Fruit fly (Drosophila melanogaster) whole organism, embryonic: ENCODE data around the gene Obp99c.

Source experiments
- Awh ChIP-seq: fragments of 200-800 bp; sonication (Bioruptor generic); IDR thresholded peaks from 2 replicates; pipeline ENCODE4, ENCODE4 v1.3.6; 2022; ENCODE audit warnings: missing biosample characterization, missing genetic modification characterization
- C15 ChIP-seq: fragments of 200-800 bp; sonication (Bioruptor generic); IDR thresholded peaks from 3 replicates; pipeline ENCODE4 v1.3.6; 2022; ENCODE audit warnings: missing biosample characterization, missing genetic modification characterization
- CG11085 ChIP-seq: fragments of 200-800 bp; sonication (Bioruptor generic); IDR thresholded peaks from 2 replicates; pipeline ENCODE4 v1.3.6; 2022; ENCODE audit warnings: missing biosample characterization, missing genetic modification characterization
- CG11723 ChIP-seq: fragments of 200-800 bp; sonication (Bioruptor generic); optimal IDR thresholded peaks from 2 replicates; lab custom pipeline; 2017; ENCODE audit warnings: missing biosample characterization, mild to moderate bottlenecking, missing genetic modification characterization
- CG12236 ChIP-seq: fragments of 200-800 bp; sonication (Bioruptor generic); optimal IDR thresholded peaks from 2 replicates; lab custom pipeline; 2016; ENCODE audit warnings: missing biosample characterization, missing genetic modification characterization
- CG12391 ChIP-seq: fragments of 200-800 bp; sonication (Bioruptor generic); optimal IDR thresholded peaks from 3 replicates; lab custom pipeline; 2018; ENCODE audit warnings: missing biosample characterization, mild to moderate bottlenecking, missing genetic modification characterization, moderate library complexity
- CG1603 ChIP-seq: fragments of 200-800 bp; sonication (Bioruptor generic); optimal IDR thresholded peaks from 2 replicates; lab custom pipeline; 2019; ENCODE audit warnings: missing biosample characterization, mild to moderate bottlenecking, missing genetic modification characterization, moderate library complexity
- CG17912 ChIP-seq: fragments of 200-800 bp; sonication (Bioruptor generic); optimal IDR thresholded peaks from 2 replicates; lab custom pipeline; 2018; ENCODE audit warnings: missing biosample characterization, mild to moderate bottlenecking, missing genetic modification characterization
- CG18011 ChIP-seq: fragments of 200-800 bp; sonication (Bioruptor generic); optimal IDR thresholded peaks from 2 replicates; lab custom pipeline; 2017; ENCODE audit warnings: missing biosample characterization, missing genetic modification characterization, mild to moderate bottlenecking, moderate library complexity, missing genotype
- CG18262 ChIP-seq: fragments of 200-800 bp; optimal IDR thresholded peaks from 3 replicates; lab custom pipeline; 2019; ENCODE audit warnings: missing biosample characterization, mild to moderate bottlenecking, missing genetic modification characterization, moderate library complexity
- CG2120 ChIP-seq: fragments of 200-800 bp; sonication (Bioruptor generic); optimal IDR thresholded peaks from 3 replicates; lab custom pipeline; 2016; ENCODE audit warnings: missing biosample characterization, missing genetic modification characterization
- CG32532 ChIP-seq: fragments of 200-800 bp; sonication (Bioruptor generic); IDR thresholded peaks from 2 replicates; pipeline ENCODE4 v1.3.6; 2022; ENCODE audit warnings: missing biosample characterization, missing genetic modification characterization
- CG34376 ChIP-seq: fragments of 200-800 bp; sonication (Bioruptor generic); optimal IDR thresholded peaks from 2 replicates; lab custom pipeline; 2018; ENCODE audit warnings: missing biosample characterization, mild to moderate bottlenecking, missing genetic modification characterization
- CG6654 ChIP-seq: fragments of 200-800 bp; sonication (Bioruptor generic); optimal IDR thresholded peaks from 2 replicates; lab custom pipeline; 2017; ENCODE audit warnings: missing biosample characterization, mild to moderate bottlenecking, missing genetic modification characterization
- CG6689 ChIP-seq: fragments of 200-800 bp; sonication (Bioruptor generic); IDR thresholded peaks from 2 replicates; pipeline ENCODE4 v1.3.6; 2022; ENCODE audit warnings: missing biosample characterization, missing genetic modification characterization
- CG6854 ChIP-seq: fragments of 200-800 bp; sonication (Bioruptor generic); optimal IDR thresholded peaks from 3 replicates; lab custom pipeline; 2017; ENCODE audit warnings: missing biosample characterization, mild to moderate bottlenecking, missing genetic modification characterization
- CG7745 ChIP-seq: fragments of 200-800 bp; sonication (Bioruptor generic); optimal IDR thresholded peaks from 2 replicates; lab custom pipeline; 2018; ENCODE audit warnings: missing biosample characterization, mild to moderate bottlenecking, missing genetic modification characterization, moderate library complexity
- CG8359 ChIP-seq: fragments of 200-800 bp; sonication (Bioruptor generic); optimal IDR thresholded peaks from 2 replicates; lab custom pipeline; 2017; ENCODE audit warnings: missing biosample characterization, mild to moderate bottlenecking, missing genetic modification characterization, borderline replicate concordance
- CG9727 ChIP-seq: fragments of 200-800 bp; sonication (Bioruptor generic); optimal IDR thresholded peaks from 3 replicates; lab custom pipeline; 2017; ENCODE audit warnings: missing biosample characterization, mild to moderate bottlenecking, missing genetic modification characterization
- D ChIP-seq, 2 experiments: fragments of 200-800 bp in 1 of 2; fragments of >200 bp in 1 of 2; sonication (Bioruptor generic) in 1 of 2; optimal IDR thresholded peaks; 2 replicates in 1 of 2; 3 replicates in 1 of 2; lab custom pipeline; 2017; ENCODE audit warnings: mild to moderate bottlenecking in 1 of 2, missing biosample characterization in 1 of 2, missing genetic modification characterization in 1 of 2, missing genetic modification reagents in 1 of 2
- HLH4C ChIP-seq: fragments of 200-800 bp; sonication (Bioruptor generic); IDR thresholded peaks from 3 replicates; pipeline ENCODE4 v1.3.6; 2022; ENCODE audit warnings: missing biosample characterization, missing genetic modification characterization; ENCODE audit not compliant: partially characterized antibody
- Lpt ChIP-seq: fragments of >200 bp; optimal IDR thresholded peaks from 2 replicates; lab custom pipeline; 2018; ENCODE audit warnings: missing biosample characterization, missing genetic modification characterization
- Neu2 ChIP-seq: fragments of 200-800 bp; sonication (Bioruptor generic); optimal IDR thresholded peaks from 3 replicates; lab custom pipeline; 2016; ENCODE audit warnings: missing biosample characterization, missing genetic modification characterization, borderline replicate concordance
- Nf-YB ChIP-seq: fragments of 200-800 bp; sonication (Bioruptor generic); optimal IDR thresholded peaks from 3 replicates; lab custom pipeline; 2019; ENCODE audit warnings: missing biosample characterization, mild to moderate bottlenecking, missing genetic modification characterization, moderate library complexity
- Nf-YC ChIP-seq: fragments of 200-800 bp; optimal IDR thresholded peaks from 3 replicates; lab custom pipeline; 2019; ENCODE audit warnings: missing biosample characterization, mild to moderate bottlenecking, missing genetic modification characterization, moderate library complexity
- PHDP ChIP-seq: fragments of 200-800 bp; sonication (Bioruptor generic); optimal IDR thresholded peaks from 3 replicates; lab custom pipeline; 2018; ENCODE audit warnings: missing biosample characterization, mild to moderate bottlenecking, missing genetic modification characterization, moderate library complexity
- Ptx1 ChIP-seq: fragments of 200-800 bp; sonication (Bioruptor generic); IDR thresholded peaks from 2 replicates; pipeline ENCODE4 v1.3.6; 2022; ENCODE audit warnings: missing biosample characterization, missing genetic modification characterization
- Six4 ChIP-seq: fragments of 200-800 bp; sonication (Bioruptor generic); optimal IDR thresholded peaks from 2 replicates; lab custom pipeline; 2016; ENCODE audit warnings: missing biosample characterization, missing genetic modification characterization
- Sox102F ChIP-seq: fragments of 200-800 bp; sonication (Bioruptor generic); optimal IDR thresholded peaks from 2 replicates; lab custom pipeline; 2018; ENCODE audit warnings: missing biosample characterization, mild to moderate bottlenecking, missing genetic modification characterization, moderate library complexity
- Sry-β ChIP-seq: fragments of 200-800 bp; sonication (Bioruptor generic); optimal IDR thresholded peaks from 2 replicates; lab custom pipeline; 2018; ENCODE audit warnings: missing biosample characterization, mild to moderate bottlenecking, missing genetic modification characterization, moderate library complexity
- Sry-δ ChIP-seq: fragments of 200-800 bp; sonication (Bioruptor generic); optimal IDR thresholded peaks from 2 replicates; lab custom pipeline; 2016; ENCODE audit warnings: missing biosample characterization, missing genetic modification characterization
- Xbp1 ChIP-seq: fragments of 200-800 bp; sonication (Bioruptor generic); optimal IDR thresholded peaks from 3 replicates; lab custom pipeline; 2016; ENCODE audit warnings: missing biosample characterization, mild to moderate bottlenecking, missing genetic modification characterization
- YL-1 ChIP-seq: fragments of 200-800 bp; sonication (Bioruptor generic); optimal IDR thresholded peaks from 3 replicates; lab custom pipeline; 2017; ENCODE audit warnings: missing biosample characterization, mild to moderate bottlenecking, missing genetic modification characterization
- ac ChIP-seq: fragments of 200-800 bp; sonication (Bioruptor generic); optimal IDR thresholded peaks from 3 replicates; lab custom pipeline; 2017; ENCODE audit warnings: missing biosample characterization, mild to moderate bottlenecking, missing genetic modification characterization
- amos ChIP-seq: fragments of 200-800 bp; sonication (Bioruptor generic); IDR thresholded peaks from 2 replicates; pipeline ENCODE4 v1.3.6; 2022; ENCODE audit warnings: missing biosample characterization, missing genetic modification characterization; ENCODE audit not compliant: partially characterized antibody
- bab2 ChIP-seq: fragments of 200-800 bp; sonication (Bioruptor generic); optimal IDR thresholded peaks from 2 replicates; lab custom pipeline; 2016; ENCODE audit warnings: missing biosample characterization, missing genetic modification characterization
- chif ChIP-seq, 2 experiments: fragments of 200-800 bp; sonication (Bioruptor generic); optimal IDR thresholded peaks; 3 replicates each; lab custom pipeline; 2016; ENCODE audit warnings: missing biosample characterization in 2 of 2, missing genetic modification characterization in 2 of 2
- dati ChIP-seq: fragments of 200-800 bp; sonication (Bioruptor generic); IDR thresholded peaks from 2 replicates; pipeline ENCODE4 v1.3.6; 2022; ENCODE audit warnings: missing biosample characterization, missing genetic modification characterization
- eyg ChIP-seq: fragments of 200-800 bp; sonication (Bioruptor generic); optimal IDR thresholded peaks from 3 replicates; lab custom pipeline; 2016; ENCODE audit warnings: missing biosample characterization, missing genetic modification characterization
- ftz-f1 ChIP-seq: fragments of 200-800 bp; sonication (Bioruptor generic); optimal IDR thresholded peaks from 2 replicates; lab custom pipeline; 2016; ENCODE audit warnings: missing biosample characterization, missing genetic modification characterization
- gsb ChIP-seq: fragments of 200-800 bp; sonication (Bioruptor generic); IDR thresholded peaks from 2 replicates; pipeline ENCODE4 v1.3.6; 2022; ENCODE audit warnings: missing biosample characterization, missing genetic modification characterization
- nerfin-1 ChIP-seq: fragments of 200-800 bp; sonication (Bioruptor generic); optimal IDR thresholded peaks from 3 replicates; lab custom pipeline; 2019; ENCODE audit warnings: missing biosample characterization, mild to moderate bottlenecking, missing genetic modification characterization, moderate library complexity
- pfk ChIP-seq: fragments of 200-800 bp; sonication (Bioruptor generic); optimal IDR thresholded peaks from 2 replicates; lab custom pipeline; 2018; ENCODE audit warnings: missing biosample characterization, mild to moderate bottlenecking, missing genetic modification characterization, moderate library complexity
- phol ChIP-seq: fragments of 200-800 bp; sonication (Bioruptor generic); optimal IDR thresholded peaks from 3 replicates; lab custom pipeline; 2018; ENCODE audit warnings: missing biosample characterization, mild to moderate bottlenecking, missing genetic modification characterization, moderate library complexity
- pita ChIP-seq: fragments of 200-800 bp; sonication (Bioruptor generic); optimal IDR thresholded peaks from 2 replicates; lab custom pipeline; 2017; ENCODE audit warnings: missing biosample characterization, mild to moderate bottlenecking, missing genetic modification characterization
- schlank ChIP-seq: fragments of 200-800 bp; sonication (Bioruptor generic); optimal IDR thresholded peaks from 2 replicates; lab custom pipeline; 2018; ENCODE audit warnings: missing biosample characterization, mild to moderate bottlenecking, missing genetic modification characterization
- sug ChIP-seq: fragments of 200-800 bp; optimal IDR thresholded peaks from 2 replicates; lab custom pipeline; 2019; ENCODE audit warnings: missing biosample characterization, mild to moderate bottlenecking, missing genetic modification characterization, moderate library complexity
- tll ChIP-seq, 2 experiments: fragments of 200-800 bp in 1 of 2; fragments of >200 bp in 1 of 2; sonication (Bioruptor generic) in 1 of 2; optimal IDR thresholded peaks; 2 replicates each; lab custom pipeline; 2017 to 2019; ENCODE audit warnings: missing biosample characterization in 2 of 2, missing genetic modification characterization in 2 of 2, mild to moderate bottlenecking in 1 of 2, moderate library complexity in 1 of 2

Gene Obp99c

DNA sequence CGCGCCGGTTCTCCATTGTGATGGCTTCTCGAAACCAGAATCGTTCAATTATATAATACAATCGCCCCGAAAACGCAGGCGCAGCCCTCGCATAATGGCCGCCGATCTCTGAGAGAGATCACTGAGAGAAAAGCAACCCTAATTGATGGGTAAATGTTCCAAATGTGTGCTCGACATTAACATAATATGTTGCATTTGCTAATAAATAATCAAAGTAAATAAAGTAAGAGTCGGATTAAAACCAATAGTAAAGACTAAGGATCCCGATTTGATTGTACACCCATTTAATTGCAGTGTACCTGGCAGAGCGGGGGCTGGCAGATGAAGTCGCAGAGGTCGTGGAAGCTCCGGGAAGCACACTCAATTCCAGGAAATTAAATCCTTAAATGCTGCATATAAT, 15.4 kb upstream of the Obp99c start (continued):
- TF ChIP-seq bab2: no peak
- no peak for TF ChIP-seq CG9727 (GFP tag; lab: Kevin White, UChicago)
- TF ChIP-seq CG34376 (GFP tag; lab: Kevin White, UChicago): no peak
- no peak for TF ChIP-seq HLH4C (GFP tag; lab: Robert Waterston, UW)
- TF ChIP-seq CG11085: no peak
- no peak for TF ChIP-seq Neu2
- no peak for TF ChIP-seq tll (GFP tag; optimal IDR thresholded peaks at IDR 0.05; lab: Kevin White, UChicago)
- no peak for TF ChIP-seq ac
- no peak for TF ChIP-seq sug (tag; lab: Kevin White, UChicago)
- no peak for TF ChIP-seq CG32532 (GFP tag; lab: Robert Waterston, UW)
- no peak for TF ChIP-seq Xbp1 (GFP tag; lab: Kevin White, UChicago)
- TF ChIP-seq Ptx1 (GFP tag; lab: Robert Waterston, UW): no peak
- peak; percentile 4 for TF ChIP-seq phol (tag; lab: Kevin White, UChicago)
- TF ChIP-seq CG18262 (tag; lab: Kevin White, UChicago): peak; percentile 13
- peak; percentile 28 for TF ChIP-seq CG1603 (tag; lab: Kevin White, UChicago)
- no peak for TF ChIP-seq Sry-β (GFP tag; lab: Kevin White, UChicago)
- no peak for TF ChIP-seq CG6654 (GFP tag; lab: Kevin White, UChicago)
- TF ChIP-seq Lpt (GFP tag; lab: Kevin White, UChicago): no peak
- TF ChIP-seq chif (GFP tag; optimal IDR thresholded peaks at IDR 0.05; lab: Kevin White, UChicago): no peak
- TF ChIP-seq CG7745: no peak
- no peak for TF ChIP-seq YL-1 (GFP tag; lab: Kevin White, UChicago)
- TF ChIP-seq Awh (GFP tag; lab: Robert Waterston, UW): no peak; the same call in 1 of the 2 replicates
- TF ChIP-seq, all 482 proteins: peak for 11

DNA sequence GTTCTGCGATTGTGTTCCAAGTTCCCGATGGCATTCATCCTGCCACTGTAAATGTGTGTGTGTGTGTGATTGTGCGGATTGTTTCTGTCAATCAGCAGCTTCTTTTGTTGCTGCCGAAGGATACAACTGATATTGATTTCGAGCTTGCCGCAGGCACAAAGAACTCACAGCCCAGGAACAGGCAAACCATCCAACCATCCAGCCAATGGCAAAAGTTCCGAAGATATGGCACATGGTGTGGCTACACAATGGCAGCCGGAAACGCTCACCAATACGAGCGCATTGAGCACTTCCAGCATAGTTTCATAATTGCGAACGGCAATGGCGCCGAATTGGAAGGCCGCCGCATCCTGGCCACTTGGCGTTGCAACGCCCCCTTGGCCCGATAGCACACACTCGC, 12.6 kb upstream of the Obp99c start:
- TF ChIP-seq CG8359 (GFP tag; lab: Kevin White, UChicago) (no peak), Nf-YB (GFP tag; lab: Kevin White, UChicago) (peak; percentile 75), Nf-YC (tag; lab: Kevin White, UChicago) (peak; percentile 50)

DNA sequence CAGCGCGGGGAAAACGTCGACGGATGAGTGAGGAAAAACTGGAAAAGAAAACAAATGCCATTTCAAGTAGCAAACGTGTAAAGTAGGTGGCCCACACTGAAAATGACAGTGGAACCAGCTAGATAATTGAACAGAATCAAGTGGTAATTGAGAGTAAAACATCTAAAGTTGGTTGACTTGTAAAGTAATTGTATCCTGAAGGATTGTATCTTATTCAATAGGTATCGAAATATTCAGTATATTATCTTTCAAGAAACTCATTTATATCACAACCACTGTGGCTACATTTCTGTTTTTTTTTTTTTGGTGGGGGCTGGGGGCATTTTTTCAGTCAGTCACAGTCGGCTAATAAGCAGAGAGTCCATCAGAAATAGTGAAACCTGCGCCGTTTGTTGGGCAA, 10.1 kb upstream of the Obp99c start:
- TF ChIP-seq ftz-f1 (GFP tag; lab: Kevin White, UChicago) (no peak), CG6689 (GFP tag; lab: Robert Waterston, UW) (peak; percentile 69), Sox102F (GFP tag; lab: Kevin White, UChicago) (peak; percentile 34), dati (no peak), D (optimal IDR thresholded peaks at IDR 0.05; lab: Kevin White, UChicago) (no peak), D (GFP tag; optimal IDR thresholded peaks at IDR 0.05; lab: Kevin White, UChicago) (no peak), PHDP (tag; lab: Kevin White, UChicago) (no peak), schlank (no peak), CG2120 (no peak), nerfin-1 (tag; lab: Kevin White, UChicago) (no peak), Six4 (GFP tag; lab: Kevin White, UChicago) (no peak), CG6854 (GFP tag; lab: Kevin White, UChicago) (no peak), CG7745 (no peak), amos (no peak), CG12236 (GFP tag; lab: Kevin White, UChicago) (no peak), CG17912 (GFP tag; lab: Kevin White, UChicago) (no peak), Sry-δ (no peak), eyg (GFP tag; lab: Kevin White, UChicago) (peak; percentile 10), CG12391 (no peak), Lpt (GFP tag; lab: Kevin White, UChicago) (no peak), C15 (GFP tag; lab: Robert Waterston, UW) (no peak), pita (GFP tag; lab: Kevin White, UChicago) (no peak), gsb (GFP tag; lab: Robert Waterston, UW) (no peak), CG11723 (GFP tag; lab: Kevin White, UChicago) (no peak), CG18011 (GFP tag; lab: Kevin White, UChicago) (no peak), pfk (GFP tag; lab: Kevin White, UChicago) (no peak)
